Fruit fly (Drosophila melanogaster) whole organism, embryonic: ENCODE measurements around the gene CG13012.

ENCODE experiments used
- Atf6 ChIP-seq: fragments of 200-800 bp; sonication (Bioruptor generic); IDR thresholded peaks from 2 replicates; pipeline ENCODE4 v1.3.6; 2022; ENCODE audit warnings: missing biosample characterization, missing genetic modification characterization
- CG10209 ChIP-seq: fragments of 200-800 bp; sonication (Bioruptor generic); optimal IDR thresholded peaks from 3 replicates; lab custom pipeline; 2017; ENCODE audit warnings: missing biosample characterization, mild to moderate bottlenecking, missing genetic modification characterization, missing genetic modification reagents
- CG1024 ChIP-seq: fragments of 200-800 bp; sonication (Bioruptor generic); IDR thresholded peaks from 2 replicates; pipeline ENCODE4 v1.3.6; 2022; ENCODE audit warnings: missing biosample characterization, missing genetic modification characterization
- CG10366 ChIP-seq: fragments of 200-800 bp; sonication (Bioruptor generic); IDR thresholded peaks from 2 replicates; pipeline ENCODE4 v1.3.6; 2022; ENCODE audit warnings: missing biosample characterization, missing genetic modification characterization
- CG11085 ChIP-seq: fragments of 200-800 bp; sonication (Bioruptor generic); IDR thresholded peaks from 2 replicates; pipeline ENCODE4 v1.3.6; 2022; ENCODE audit warnings: missing biosample characterization, missing genetic modification characterization
- CG11093 ChIP-seq: fragments of 200-800 bp; sonication (Bioruptor generic); IDR thresholded peaks from 3 replicates; pipeline ENCODE4 v1.3.6; 2022; ENCODE audit warnings: missing biosample characterization, missing genetic modification characterization
- CG11696 ChIP-seq: fragments of 200-800 bp; sonication (Bioruptor generic); IDR thresholded peaks from 2 replicates; pipeline ENCODE4 v1.3.6; 2022; ENCODE audit warnings: missing biosample characterization, missing genetic modification characterization
- CG14860 ChIP-seq: fragments of 200-800 bp; sonication (Bioruptor generic); IDR thresholded peaks from 3 replicates; pipeline ENCODE4 v1.3.6; 2022; ENCODE audit warnings: missing biosample characterization, missing genetic modification characterization; ENCODE audit not compliant: partially characterized antibody
- CG15073 ChIP-seq: fragments of 200-800 bp; sonication (Bioruptor generic); optimal IDR thresholded peaks from 2 replicates; lab custom pipeline; 2016; ENCODE audit warnings: missing biosample characterization, missing genetic modification characterization
- CG18262 ChIP-seq: fragments of 200-800 bp; optimal IDR thresholded peaks from 3 replicates; lab custom pipeline; 2019; ENCODE audit warnings: missing biosample characterization, mild to moderate bottlenecking, missing genetic modification characterization, moderate library complexity
- CG30431 ChIP-seq: fragments of 200-800 bp; sonication (Bioruptor generic); optimal IDR thresholded peaks from 2 replicates; lab custom pipeline; 2017; ENCODE audit warnings: missing biosample characterization, missing genetic modification characterization
- CG3065 ChIP-seq: fragments of 200-800 bp; sonication (Bioruptor generic); optimal IDR thresholded peaks from 2 replicates; lab custom pipeline; 2016; ENCODE audit warnings: missing biosample characterization, missing genetic modification characterization
- CG32767 ChIP-seq: fragments of 200-800 bp; sonication (Bioruptor generic); IDR thresholded peaks from 2 replicates; pipeline ENCODE4 v1.3.6; 2022; ENCODE audit warnings: missing biosample characterization, missing genetic modification characterization
- CG43689 ChIP-seq: fragments of 200-800 bp; sonication (Bioruptor generic); IDR thresholded peaks from 2 replicates; pipeline ENCODE4 v1.3.6; 2022; ENCODE audit warnings: missing biosample characterization, missing genetic modification characterization
- CG6683 ChIP-seq: fragments of 200-800 bp; sonication (Bioruptor generic); optimal IDR thresholded peaks from 2 replicates; lab custom pipeline; 2017; ENCODE audit warnings: missing biosample characterization, mild to moderate bottlenecking, missing genetic modification characterization, missing genetic modification reagents
- CG6765 ChIP-seq: fragments of 200-800 bp; sonication (Bioruptor generic); optimal IDR thresholded peaks from 3 replicates; lab custom pipeline; 2017; ENCODE audit warnings: missing biosample characterization, mild to moderate bottlenecking, missing genetic modification characterization
- CG7357 ChIP-seq: fragments of 200-800 bp; sonication (Bioruptor generic); IDR thresholded peaks from 3 replicates; pipeline ENCODE4 v1.3.6; 2022; ENCODE audit warnings: missing biosample characterization, missing genetic modification characterization
- CG7928 ChIP-seq: fragments of 200-800 bp; sonication (Bioruptor generic); optimal IDR thresholded peaks from 2 replicates; lab custom pipeline; 2017; ENCODE audit warnings: missing biosample characterization, mild to moderate bottlenecking, missing genetic modification characterization
- CG7963 ChIP-seq: fragments of 200-800 bp; sonication (Bioruptor generic); IDR thresholded peaks from 3 replicates; pipeline ENCODE4 v1.3.6; 2022; ENCODE audit warnings: missing biosample characterization, missing genetic modification characterization; ENCODE audit not compliant: partially characterized antibody
- CrebB ChIP-seq: fragments of 200-800 bp; sonication (Bioruptor generic); optimal IDR thresholded peaks from 3 replicates; lab custom pipeline; 2018; ENCODE audit warnings: missing biosample characterization, mild to moderate bottlenecking, missing genetic modification characterization
- Fer2 ChIP-seq: fragments of 200-800 bp; sonication (Bioruptor generic); optimal IDR thresholded peaks from 2 replicates; lab custom pipeline; 2018; ENCODE audit warnings: missing biosample characterization, mild to moderate bottlenecking, missing genetic modification characterization, moderate library complexity
- Hr3 ChIP-seq: fragments of 200-800 bp; sonication (Bioruptor generic); optimal IDR thresholded peaks from 3 replicates; lab custom pipeline; 2016; ENCODE audit warnings: missing biosample characterization, missing genetic modification characterization
- Lpt ChIP-seq: fragments of >200 bp; optimal IDR thresholded peaks from 2 replicates; lab custom pipeline; 2018; ENCODE audit warnings: missing biosample characterization, missing genetic modification characterization
- MESR4 ChIP-seq: fragments of 200-800 bp; sonication (Bioruptor generic); optimal IDR thresholded peaks from 2 replicates; lab custom pipeline; 2018; ENCODE audit warnings: missing biosample characterization, mild to moderate bottlenecking, missing genetic modification characterization, moderate library complexity
- Max ChIP-seq: fragments of 200-800 bp; sonication (Bioruptor generic); optimal IDR thresholded peaks from 2 replicates; lab custom pipeline; 2016; ENCODE audit warnings: missing biosample characterization, mild to moderate bottlenecking, missing genetic modification characterization
- NFAT ChIP-seq: fragments of 200-800 bp; sonication (Bioruptor generic); IDR thresholded peaks from 2 replicates; pipeline ENCODE4 v1.3.6; 2022; ENCODE audit warnings: missing biosample characterization, missing genetic modification characterization
- Oaz ChIP-seq: fragments of 200-800 bp; sonication (Bioruptor generic); IDR thresholded peaks from 2 replicates; pipeline ENCODE4 v1.3.6; 2022; ENCODE audit warnings: missing biosample characterization, missing genetic modification characterization
- Six4 ChIP-seq: fragments of 200-800 bp; sonication (Bioruptor generic); optimal IDR thresholded peaks from 2 replicates; lab custom pipeline; 2016; ENCODE audit warnings: missing biosample characterization, missing genetic modification characterization
- Sry-β ChIP-seq: fragments of 200-800 bp; sonication (Bioruptor generic); optimal IDR thresholded peaks from 2 replicates; lab custom pipeline; 2018; ENCODE audit warnings: missing biosample characterization, mild to moderate bottlenecking, missing genetic modification characterization, moderate library complexity
- TFAM ChIP-seq: fragments of 200-800 bp; sonication (Bioruptor generic); optimal IDR thresholded peaks from 2 replicates; lab custom pipeline; 2017; ENCODE audit warnings: missing biosample characterization, missing genetic modification characterization, inconsistent platforms
- ara ChIP-seq: fragments of 200-800 bp; sonication (Bioruptor generic); IDR thresholded peaks from 2 replicates; pipeline ENCODE4 v1.3.6; 2022; ENCODE audit warnings: missing biosample characterization, missing genetic modification characterization
- ase ChIP-seq: fragments of 200-800 bp; sonication (Bioruptor generic); IDR thresholded peaks from 3 replicates; pipeline ENCODE4 v1.3.6; 2022; ENCODE audit warnings: missing biosample characterization, missing genetic modification characterization
- chn ChIP-seq: fragments of 200-800 bp; sonication (Bioruptor generic); optimal IDR thresholded peaks from 2 replicates; lab custom pipeline; 2016; ENCODE audit warnings: missing biosample characterization, missing genetic modification characterization
- dan ChIP-seq: fragments of 200-800 bp; sonication (Bioruptor generic); IDR thresholded peaks from 2 replicates; pipeline ENCODE4 v1.3.6; 2022; ENCODE audit warnings: missing biosample characterization, missing genetic modification characterization
- dmrt11E ChIP-seq: fragments of 200-800 bp; sonication (Bioruptor generic); optimal IDR thresholded peaks from 3 replicates; lab custom pipeline; 2018; ENCODE audit warnings: missing biosample characterization, mild to moderate bottlenecking, missing genetic modification characterization, moderate library complexity
- emc ChIP-seq: fragments of 200-800 bp; sonication (Bioruptor generic); optimal IDR thresholded peaks from 2 replicates; lab custom pipeline; 2016; ENCODE audit warnings: missing biosample characterization, missing genetic modification characterization
- jing ChIP-seq: fragments of 200-800 bp; sonication (Bioruptor generic); optimal IDR thresholded peaks from 2 replicates; lab custom pipeline; 2018; ENCODE audit warnings: missing biosample characterization, mild to moderate bottlenecking, missing genetic modification characterization
- klu ChIP-seq: fragments of 200-800 bp; sonication (Bioruptor generic); IDR thresholded peaks from 2 replicates; pipeline ENCODE4 v1.3.6; 2022; ENCODE audit warnings: missing biosample characterization, missing genetic modification characterization
- knrl ChIP-seq: fragments of 200-800 bp; sonication (Bioruptor generic); IDR thresholded peaks from 3 replicates; pipeline ENCODE4 v1.3.6; 2022; ENCODE audit warnings: missing biosample characterization, missing genetic modification characterization; ENCODE audit not compliant: partially characterized antibody
- prd ChIP-seq, 3 experiments: fragments of >200 bp in 2 of 3; fragments of 200-800 bp in 1 of 3; sonication (Bioruptor generic) in 1 of 3; optimal IDR thresholded peaks in 2 of 3; IDR thresholded peaks in 1 of 3; 2 replicates in 2 of 3; 3 replicates in 1 of 3; pipeline versions ENCODE4 v1.3.6 to Lab custom; 2017 to 2022; ENCODE audit warnings: missing biosample characterization in 1 of 3, missing genetic modification characterization in 1 of 3
- repo ChIP-seq: fragments of 200-800 bp; sonication (Bioruptor generic); optimal IDR thresholded peaks from 2 replicates; lab custom pipeline; 2016; ENCODE audit warnings: missing biosample characterization, missing genetic modification characterization
- run ChIP-seq: fragments of 200-800 bp; sonication (Bioruptor generic); optimal IDR thresholded peaks from 3 replicates; lab custom pipeline; 2018; ENCODE audit warnings: missing biosample characterization, mild to moderate bottlenecking, missing genetic modification characterization
- sc ChIP-seq, 3 experiments: fragments of >200 bp in 2 of 3; fragments of 200-800 bp in 1 of 3; sonication (Bioruptor generic) in 1 of 3; optimal IDR thresholded peaks; 2 replicates in 2 of 3; 3 replicates in 1 of 3; lab custom pipeline; 2017; ENCODE audit warnings: mild to moderate bottlenecking in 1 of 3, missing biosample characterization in 1 of 3, missing genetic modification characterization in 1 of 3, missing genetic modification reagents in 1 of 3
- shn ChIP-seq: fragments of 200-800 bp; sonication (Bioruptor generic); optimal IDR thresholded peaks from 3 replicates; lab custom pipeline; 2016; ENCODE audit warnings: missing biosample characterization, missing genetic modification characterization
- so ChIP-seq: fragments of 200-800 bp; sonication (Bioruptor generic); IDR thresholded peaks from 3 replicates; pipeline ENCODE4 v1.3.6; 2022; ENCODE audit warnings: missing biosample characterization, missing genetic modification characterization
- tin ChIP-seq: fragments of 200-800 bp; sonication (Bioruptor generic); optimal IDR thresholded peaks from 3 replicates; lab custom pipeline; 2016; ENCODE audit warnings: missing biosample characterization, missing genetic modification characterization
- unpg ChIP-seq: fragments of 200-800 bp; sonication (Bioruptor generic); optimal IDR thresholded peaks from 3 replicates; lab custom pipeline; 2018; ENCODE audit warnings: missing biosample characterization, mild to moderate bottlenecking, missing genetic modification characterization, moderate library complexity
- vfl ChIP-seq: fragments of 200-800 bp; sonication (Bioruptor generic); optimal IDR thresholded peaks from 2 replicates; lab custom pipeline; 2016; ENCODE audit warnings: missing biosample characterization, missing genetic modification characterization

Gene CG13012

dm6 chrX:16637594-16638485 lies 38.7 kb downstream of the CG13012 start, which contains the start of gene RpS19a (continued):
- peak; percentile 69 for TF ChIP-seq Atf6
- peak; percentile 26 for TF ChIP-seq CG7928 (GFP tag; lab: Kevin White, UChicago)
- TF ChIP-seq dmrt11E = peak; percentile 61
- TF ChIP-seq CG18262 (tag; lab: Kevin White, UChicago) = peak; percentile 60
- peak; percentile 78 for TF ChIP-seq CG10209 (GFP tag; lab: Kevin White, UChicago)
- no peak for TF ChIP-seq CG7357 (GFP tag; lab: Robert Waterston, UW)
- no peak for TF ChIP-seq dan (GFP tag; lab: Robert Waterston, UW)
- no peak for TF ChIP-seq TFAM (GFP tag; lab: Kevin White, UChicago)
- TF ChIP-seq Fer2 (tag; lab: Kevin White, UChicago) = peak; percentile 54
- peak; percentile 98 for TF ChIP-seq MESR4 (GFP tag; lab: Kevin White, UChicago)
- TF ChIP-seq ara = peak; percentile 77
- peak; percentile 36 for TF ChIP-seq CG3065 (GFP tag; lab: Kevin White, UChicago)
- TF ChIP-seq NFAT = peak; percentile 88
- peak; percentile 39; the same call in 1 of the 2 replicates for TF ChIP-seq CG11696 (GFP tag; lab: Robert Waterston, UW)
- TF ChIP-seq ase = peak; percentile 73; the same call in 2 of the 3 replicates
- peak; percentile 32 for TF ChIP-seq vfl (GFP tag; lab: Kevin White, UChicago)
- TF ChIP-seq CG15073 (GFP tag; lab: Kevin White, UChicago) = no peak
- no peak for TF ChIP-seq CG32767 (GFP tag; lab: Robert Waterston, UW)
- TF ChIP-seq CG43689 = peak; percentile 68; the same call in 1 of the 2 replicates
- peak; percentile 89 for TF ChIP-seq CG6765
- peak; percentile 20 for TF ChIP-seq chn (GFP tag; lab: Kevin White, UChicago)
- TF ChIP-seq knrl (GFP tag; lab: Robert Waterston, UW) = peak; percentile 43; the same call in 2 of the 3 replicates
- TF ChIP-seq emc = no peak
- TF ChIP-seq prd (optimal IDR thresholded peaks at IDR 0.05; lab: Kevin White, UChicago) = no peak
- peak; percentile 47; the same call in 2 of the 3 replicates for TF ChIP-seq prd (GFP tag; IDR thresholded peaks at IDR 0.05; lab: Robert Waterston, UW)
- peak; percentile 75 for TF ChIP-seq so
- peak; percentile 76 for TF ChIP-seq CG11085 (GFP tag; lab: Robert Waterston, UW)
- peak; percentile 55 for TF ChIP-seq Oaz (GFP tag; lab: Robert Waterston, UW)
- peak; percentile 40 for TF ChIP-seq tin (GFP tag; lab: Kevin White, UChicago)
- TF ChIP-seq Sry-β (GFP tag; lab: Kevin White, UChicago) = peak; percentile 44
- TF ChIP-seq Hr3 (GFP tag; lab: Kevin White, UChicago) = no peak
- TF ChIP-seq sc (optimal IDR thresholded peaks at IDR 0.05; lab: Kevin White, UChicago) = no peak
- TF ChIP-seq sc (GFP tag; optimal IDR thresholded peaks at IDR 0.05; lab: Kevin White, UChicago) = peak; percentile 80
- TF ChIP-seq CG14860 = 0 out of 3 replicates have a peak, but pooled peaks have one; percentile 34
- TF ChIP-seq Lpt = no peak
- TF ChIP-seq klu (GFP tag; lab: Robert Waterston, UW) = 0 out of 2 replicates have a peak, but pooled peaks have one; percentile 33
- peak; percentile 87 for TF ChIP-seq CrebB (tag; lab: Kevin White, UChicago)
- TF ChIP-seq Six4 (GFP tag; lab: Kevin White, UChicago) = no peak
- TF ChIP-seq run = peak; percentile 31
- TF ChIP-seq shn (GFP tag; lab: Kevin White, UChicago) = peak; percentile 66
- no peak for TF ChIP-seq CG11093 (GFP tag; lab: Robert Waterston, UW)
- no peak for TF ChIP-seq jing
- peak; percentile 62 for TF ChIP-seq CG30431 (GFP tag; lab: Kevin White, UChicago)
- TF ChIP-seq CG7963 (GFP tag; lab: Robert Waterston, UW) = peak; percentile 29; the same call in 1 of the 3 replicates
- peak; percentile 70 for TF ChIP-seq CG10366 (GFP tag; lab: Robert Waterston, UW)
- TF ChIP-seq CG6683 (GFP tag; lab: Kevin White, UChicago) = peak; percentile 56
- peak; percentile 30 for TF ChIP-seq repo
- TF ChIP-seq CG1024 (GFP tag; lab: Robert Waterston, UW) = peak; percentile 68
- peak; percentile 66 for TF ChIP-seq unpg (GFP tag; lab: Kevin White, UChicago)
- TF ChIP-seq Max (GFP tag; lab: Kevin White, UChicago) = peak; percentile 42
